Fruit fly (Drosophila melanogaster): ENCODE measurements around the gene Rtc1.

Rtc1 gene

dm6 chrX:13753775-13754174, 3.2 kb upstream of the Rtc1 start:
- TF ChIP-seq CG15710 (tag; optimal IDR thresholded peaks at IDR 0.05): no peak
- no peak for TF ChIP-seq CG4496 (GFP tag; IDR thresholded peaks at IDR 0.05)
- TF ChIP-seq fd96Ca (GFP tag; IDR thresholded peaks at IDR 0.05): no peak
- no peak for TF ChIP-seq CG32121 (GFP tag; IDR thresholded peaks at IDR 0.05)
- no peak for TF ChIP-seq CG14655 (GFP tag; optimal IDR thresholded peaks at IDR 0.05)
- TF ChIP-seq gl (tag; optimal IDR thresholded peaks at IDR 0.05): no peak
- TF ChIP-seq D1 (tag; optimal IDR thresholded peaks at IDR 0.05): no peak
- TF ChIP-seq EcR (GFP tag; optimal IDR thresholded peaks at IDR 0.05): no peak
- no peak for TF ChIP-seq CG12605 (GFP tag; IDR thresholded peaks at IDR 0.05)
- TF ChIP-seq CG17806 (tag; optimal IDR thresholded peaks at IDR 0.05): no peak
- TF ChIP-seq CG8301 (tag; optimal IDR thresholded peaks at IDR 0.05): no peak

- peak; percentile 44 for TF ChIP-seq CG13204 (GFP tag; optimal IDR thresholded peaks at IDR 0.05)
- TF ChIP-seq CG12605 (GFP tag; IDR thresholded peaks at IDR 0.05): peak; percentile 85
- peak; percentile 25 for TF ChIP-seq Pif1A (GFP tag; optimal IDR thresholded peaks at IDR 0.05)
- TF ChIP-seq CG9948 (tag; optimal IDR thresholded peaks at IDR 0.05): peak; percentile 13
- TF ChIP-seq CG34367 (tag; optimal IDR thresholded peaks at IDR 0.05): peak; percentile 55
- TF ChIP-seq gl (tag; optimal IDR thresholded peaks at IDR 0.05): peak; percentile 73
- TF ChIP-seq CG10348 (GFP tag; IDR thresholded peaks at IDR 0.05): no peak
- peak; percentile 55 for TF ChIP-seq CG15710 (tag; optimal IDR thresholded peaks at IDR 0.05)
- TF ChIP-seq CG4496 (GFP tag; IDR thresholded peaks at IDR 0.05): peak; percentile 76; the same call in 1 of the 3 replicates
- peak; percentile 63; the same call in 1 of the 2 replicates for TF ChIP-seq Ets98B (GFP tag; IDR thresholded peaks at IDR 0.05)
- peak; percentile 29 for TF ChIP-seq CG8159 (tag; optimal IDR thresholded peaks at IDR 0.05)
- TF ChIP-seq D1 (tag; optimal IDR thresholded peaks at IDR 0.05): no peak
- TF ChIP-seq Pif1B (GFP tag; optimal IDR thresholded peaks at IDR 0.05): no peak
- no peak for TF ChIP-seq EcR (GFP tag; optimal IDR thresholded peaks at IDR 0.05)
- TF ChIP-seq CG17806 (tag; optimal IDR thresholded peaks at IDR 0.05): peak; percentile 17
- TF ChIP-seq fd96Ca (GFP tag; IDR thresholded peaks at IDR 0.05): peak; percentile 53; the same call in 2 of the 3 replicates
- no peak for TF ChIP-seq rn (GFP tag; IDR thresholded peaks at IDR 0.05)
- peak; percentile 49 for TF ChIP-seq CG8301 (tag; optimal IDR thresholded peaks at IDR 0.05)
- peak; percentile 34 for TF ChIP-seq Snoo (tag; optimal IDR thresholded peaks at IDR 0.05)
- TF ChIP-seq CG14655 (GFP tag; optimal IDR thresholded peaks at IDR 0.05): peak; percentile 46
- no peak; the same call in 1 of the 2 replicates for TF ChIP-seq CG32121 (GFP tag; IDR thresholded peaks at IDR 0.05)
Observed at dm6 chrX:13754476-13754875, 2.5 kb upstream of the Rtc1 start.

dm6 chrX:13755152-13755557, 1.8 kb upstream of the Rtc1 start, which contains the start of gene Pdcd4:
Pdcd4 (minus strand) TSS chrX:13755406.
- peak; percentile 80 for TF ChIP-seq Pif1A (GFP tag; optimal IDR thresholded peaks at IDR 0.05)
- peak; percentile 43 for TF ChIP-seq CG15710 (tag; optimal IDR thresholded peaks at IDR 0.05)
- TF ChIP-seq CG32121 (GFP tag; IDR thresholded peaks at IDR 0.05): peak; percentile 42; the same call in 1 of the 2 replicates
- peak; percentile 64 for TF ChIP-seq CG14655 (GFP tag; optimal IDR thresholded peaks at IDR 0.05)
- TF ChIP-seq rn (GFP tag; IDR thresholded peaks at IDR 0.05): 0 out of 2 replicates have a peak, but pooled peaks have one; percentile 19
- peak; percentile 16 for TF ChIP-seq CG8301 (tag; optimal IDR thresholded peaks at IDR 0.05)
- peak; percentile 67; the same call in 2 of the 3 replicates for TF ChIP-seq CG4496 (GFP tag; IDR thresholded peaks at IDR 0.05)
- TF ChIP-seq fd96Ca (GFP tag; IDR thresholded peaks at IDR 0.05): peak; percentile 34; the same call in 1 of the 3 replicates
- TF ChIP-seq EcR (GFP tag; optimal IDR thresholded peaks at IDR 0.05): peak; percentile 78
- peak; percentile 83 for TF ChIP-seq gl (tag; optimal IDR thresholded peaks at IDR 0.05)
- peak; percentile 27 for TF ChIP-seq CG17806 (tag; optimal IDR thresholded peaks at IDR 0.05)
- peak; percentile 34 for TF ChIP-seq Pif1B (GFP tag; optimal IDR thresholded peaks at IDR 0.05)
- TF ChIP-seq CG34367 (tag; optimal IDR thresholded peaks at IDR 0.05): peak; percentile 74
- peak; percentile 48 for TF ChIP-seq CG13204 (GFP tag; optimal IDR thresholded peaks at IDR 0.05)
- no peak for TF ChIP-seq CG10348 (GFP tag; IDR thresholded peaks at IDR 0.05)
- no peak for TF ChIP-seq Snoo (tag; optimal IDR thresholded peaks at IDR 0.05)
- peak; percentile 28; the same call in 1 of the 2 replicates for TF ChIP-seq Ets98B (GFP tag; IDR thresholded peaks at IDR 0.05)
- peak; percentile 56 for TF ChIP-seq CG8159 (tag; optimal IDR thresholded peaks at IDR 0.05)
- TF ChIP-seq CG9948 (tag; optimal IDR thresholded peaks at IDR 0.05): peak; percentile 38
- TF ChIP-seq CG12605 (GFP tag; IDR thresholded peaks at IDR 0.05): peak; percentile 40; the same call in 1 of the 2 replicates
- TF ChIP-seq D1 (tag; optimal IDR thresholded peaks at IDR 0.05): peak; percentile 42

- TF ChIP-seq rn (GFP tag; IDR thresholded peaks at IDR 0.05) (no peak), Pif1A (GFP tag; optimal IDR thresholded peaks at IDR 0.05) (no peak), CG8301 (tag; optimal IDR thresholded peaks at IDR 0.05) (no peak), CG32121 (GFP tag; IDR thresholded peaks at IDR 0.05) (no peak), Pif1B (GFP tag; optimal IDR thresholded peaks at IDR 0.05) (no peak), CG34367 (tag; optimal IDR thresholded peaks at IDR 0.05) (no peak), CG8159 (tag; optimal IDR thresholded peaks at IDR 0.05) (no peak), gl (tag; optimal IDR thresholded peaks at IDR 0.05) (no peak), CG13204 (GFP tag; optimal IDR thresholded peaks at IDR 0.05) (no peak), EcR (GFP tag; optimal IDR thresholded peaks at IDR 0.05) (no peak), CG17806 (tag; optimal IDR thresholded peaks at IDR 0.05) (no peak), CG15710 (tag; optimal IDR thresholded peaks at IDR 0.05) (no peak), CG10348 (GFP tag; IDR thresholded peaks at IDR 0.05) (no peak), CG9948 (tag; optimal IDR thresholded peaks at IDR 0.05) (no peak), CG14655 (GFP tag; optimal IDR thresholded peaks at IDR 0.05) (no peak)
Observed at dm6 chrX:13758989-13759549, 2.1 kb downstream of the Rtc1 start, which contains the start of gene Yp3. Yp3 (plus strand) TSS chrX:13759546.

- TF ChIP-seq CG10348 (GFP tag; IDR thresholded peaks at IDR 0.05) (no peak), gl (tag; optimal IDR thresholded peaks at IDR 0.05) (peak; percentile 5)
Observed at dm6 chrX:13761762-13762371, 4.9 kb downstream of the Rtc1 start.

Data from whole organism, pupa.